Worm (Caenorhabditis elegans): ENCODE results near the gene D2023.4.

D2023.4 gene

ce11 chrV:11797272-11797855 lies 28.2 kb downstream of the D2023.4 start:
- TF ChIP-seq blmp-1 (tag; optimal IDR thresholded peaks at IDR 0.05; ENCODE audit: insufficient read depth), result peak; percentile 50
- TF ChIP-seq elt-1 (tag; optimal IDR thresholded peaks at IDR 0.05), result no peak
- peak; percentile 70 for TF ChIP-seq sma-9 (GFP tag; optimal IDR thresholded peaks at IDR 0.05)
- TF ChIP-seq sma-9 (tag; optimal IDR thresholded peaks at IDR 0.05), result no peak
- no peak for TF ChIP-seq lin-11 (tag; optimal IDR thresholded peaks at IDR 0.05)
- TF ChIP-seq nhr-25 (tag; optimal IDR thresholded peaks at IDR 0.05), result peak; percentile 68
- peak; percentile 6 for TF ChIP-seq crh-2 (tag; optimal IDR thresholded peaks at IDR 0.05)
- TF ChIP-seq nhr-21 (tag; optimal IDR thresholded peaks at IDR 0.05), result peak; percentile 24
- TF ChIP-seq sma-3 (GFP tag; optimal IDR thresholded peaks at IDR 0.05), result peak; percentile 13
- TF ChIP-seq ZK546.5 (tag; optimal IDR thresholded peaks at IDR 0.05), result no peak

- TF ChIP-seq nhr-12 (tag; optimal IDR thresholded peaks at IDR 0.05) (no peak), unc-39 (tag; optimal IDR thresholded peaks at IDR 0.05) (no peak), nhr-11 (tag; optimal IDR thresholded peaks at IDR 0.05) (no peak), elt-3 (tag; optimal IDR thresholded peaks at IDR 0.05) (no peak), fos-1 (tag; optimal IDR thresholded peaks at IDR 0.05) (no peak), sma-9 (GFP tag; optimal IDR thresholded peaks at IDR 0.05) (peak; percentile 81), sma-9 (tag; optimal IDR thresholded peaks at IDR 0.05) (no peak), blmp-1 (tag; optimal IDR thresholded peaks at IDR 0.05; ENCODE audit: insufficient read depth) (peak; percentile 2), nhr-237 (tag; optimal IDR thresholded peaks at IDR 0.05) (no peak), lsy-2 (tag; optimal IDR thresholded peaks at IDR 0.05) (no peak), mbf-1 (tag; optimal IDR thresholded peaks at IDR 0.05) (no peak), crh-2 (tag; optimal IDR thresholded peaks at IDR 0.05) (peak; percentile 8), nhr-77 (tag; optimal IDR thresholded peaks at IDR 0.05) (no peak), mab-5 (tag; optimal IDR thresholded peaks at IDR 0.05) (no peak), ceh-16 (tag; optimal IDR thresholded peaks at IDR 0.05) (no peak), ztf-1 (GFP tag; conservative IDR thresholded peaks at IDR 0.05) (no peak), R02D3.7 (tag; optimal IDR thresholded peaks at IDR 0.05) (no peak), lin-11 (tag; optimal IDR thresholded peaks at IDR 0.05) (no peak), aly-2 (tag; optimal IDR thresholded peaks at IDR 0.05) (no peak), nhr-25 (tag; optimal IDR thresholded peaks at IDR 0.05) (peak; percentile 53), ZK546.5 (tag; optimal IDR thresholded peaks at IDR 0.05) (no peak), unc-62 (GFP tag; optimal IDR thresholded peaks at IDR 0.05) (no peak), sma-3 (GFP tag; optimal IDR thresholded peaks at IDR 0.05) (peak; percentile 17), ceh-82 (tag; optimal IDR thresholded peaks at IDR 0.05) (no peak), nhr-21 (tag; optimal IDR thresholded peaks at IDR 0.05) (peak; percentile 13)
Observed at ce11 chrV:11796343-11796742, 29.2 kb downstream of the D2023.4 start.

- TF ChIP-seq nhr-25 (tag; optimal IDR thresholded peaks at IDR 0.05) (peak; percentile 52), C34F6.9 (tag; optimal IDR thresholded peaks at IDR 0.05) (no peak), crh-2 (tag; optimal IDR thresholded peaks at IDR 0.05) (no peak), skn-1 (tag; optimal IDR thresholded peaks at IDR 0.05) (no peak), F13H6.1 (tag; optimal IDR thresholded peaks at IDR 0.05) (no peak), egl-27 (tag; optimal IDR thresholded peaks at IDR 0.05) (peak; percentile 69), sma-9 (GFP tag; optimal IDR thresholded peaks at IDR 0.05) (peak; percentile 79), sma-9 (tag; optimal IDR thresholded peaks at IDR 0.05) (no peak), zag-1 (tag; optimal IDR thresholded peaks at IDR 0.05) (no peak), nhr-21 (tag; optimal IDR thresholded peaks at IDR 0.05) (peak; percentile 73), mdl-1 (tag; optimal IDR thresholded peaks at IDR 0.05) (peak in 1 of 2 experiments; percentile 2), nhr-77 (tag; optimal IDR thresholded peaks at IDR 0.05) (no peak), fos-1 (tag; optimal IDR thresholded peaks at IDR 0.05) (no peak), sma-3 (GFP tag; optimal IDR thresholded peaks at IDR 0.05) (peak; percentile 59)
Observed at ce11 chrV:11795352-11795751, 30.2 kb downstream of the D2023.4 start.

ce11 chrV:11794172-11794571 lies 31.4 kb downstream of the D2023.4 start:
- TF ChIP-seq unc-39 (tag; optimal IDR thresholded peaks at IDR 0.05), result no peak
- peak; percentile 38 for TF ChIP-seq blmp-1 (tag; optimal IDR thresholded peaks at IDR 0.05; ENCODE audit: insufficient read depth)
- no peak for TF ChIP-seq nhr-6 (tag; optimal IDR thresholded peaks at IDR 0.05)
- no peak for TF ChIP-seq dmd-4 (tag; optimal IDR thresholded peaks at IDR 0.05)
- TF ChIP-seq crh-2 (tag; optimal IDR thresholded peaks at IDR 0.05), result no peak
- no peak for TF ChIP-seq fos-1 (tag; optimal IDR thresholded peaks at IDR 0.05)
- no peak for TF ChIP-seq mab-5 (tag; optimal IDR thresholded peaks at IDR 0.05)
- no peak for TF ChIP-seq zag-1 (tag; optimal IDR thresholded peaks at IDR 0.05)
- no peak for TF ChIP-seq snpc-4 (tag; optimal IDR thresholded peaks at IDR 0.05)
- no peak for TF ChIP-seq ceh-82 (tag; optimal IDR thresholded peaks at IDR 0.05)
- TF ChIP-seq lsy-2 (tag; optimal IDR thresholded peaks at IDR 0.05), result no peak
- no peak for TF ChIP-seq sma-3 (GFP tag; optimal IDR thresholded peaks at IDR 0.05)
- TF ChIP-seq nhr-25 (tag; optimal IDR thresholded peaks at IDR 0.05), result peak; percentile 81
- no peak for TF ChIP-seq unc-55 (GFP tag; optimal IDR thresholded peaks at IDR 0.05)
